Fruit fly (Drosophila melanogaster) whole organism, embryonic: ENCODE results near the gene CG4461.

Experiments used
- CG16779 ChIP-seq: fragments of 200-800 bp; sonication (Bioruptor generic); IDR thresholded peaks from 2 replicates; pipeline ENCODE4 v1.3.6; 2022; ENCODE audit warnings: missing biosample characterization, missing genetic modification characterization
- CG4820 ChIP-seq: fragments of 200-800 bp; sonication (Bioruptor generic); optimal IDR thresholded peaks from 3 replicates; lab custom pipeline; 2016; ENCODE audit warnings: missing biosample characterization, missing genetic modification characterization
- CG6854 ChIP-seq: fragments of 200-800 bp; sonication (Bioruptor generic); optimal IDR thresholded peaks from 3 replicates; lab custom pipeline; 2017; ENCODE audit warnings: missing biosample characterization, mild to moderate bottlenecking, missing genetic modification characterization
- Hr78 ChIP-seq, 2 experiments: fragments of 200-800 bp in 1 of 2; fragments of >200 bp in 1 of 2; sonication (Bioruptor generic) in 1 of 2; optimal IDR thresholded peaks; 2 replicates each; lab custom pipeline; 2017 to 2019; ENCODE audit warnings: missing biosample characterization in 2 of 2, missing genetic modification characterization in 2 of 2, mild to moderate bottlenecking in 1 of 2, moderate library complexity in 1 of 2
- bcd ChIP-seq: fragments of 200-800 bp; sonication (Bioruptor generic); optimal IDR thresholded peaks from 2 replicates; lab custom pipeline; 2017; ENCODE audit warnings: missing biosample characterization, mild to moderate bottlenecking, missing genetic modification characterization
- en ChIP-seq: fragments of 200-800 bp; sonication (Bioruptor generic); optimal IDR thresholded peaks from 2 replicates; lab custom pipeline; 2016; ENCODE audit warnings: missing biosample characterization, missing genetic modification characterization
- jigr1 ChIP-seq: fragments of 200-800 bp; sonication (Bioruptor generic); IDR thresholded peaks from 3 replicates; pipeline ENCODE4 v1.3.6; 2022; ENCODE audit warnings: missing biosample characterization, missing genetic modification characterization
- stwl ChIP-seq: fragments of 200-800 bp; sonication (Bioruptor generic); optimal IDR thresholded peaks from 3 replicates; lab custom pipeline; 2018; ENCODE audit warnings: missing biosample characterization, mild to moderate bottlenecking, missing genetic modification characterization, moderate library complexity

DNA sequence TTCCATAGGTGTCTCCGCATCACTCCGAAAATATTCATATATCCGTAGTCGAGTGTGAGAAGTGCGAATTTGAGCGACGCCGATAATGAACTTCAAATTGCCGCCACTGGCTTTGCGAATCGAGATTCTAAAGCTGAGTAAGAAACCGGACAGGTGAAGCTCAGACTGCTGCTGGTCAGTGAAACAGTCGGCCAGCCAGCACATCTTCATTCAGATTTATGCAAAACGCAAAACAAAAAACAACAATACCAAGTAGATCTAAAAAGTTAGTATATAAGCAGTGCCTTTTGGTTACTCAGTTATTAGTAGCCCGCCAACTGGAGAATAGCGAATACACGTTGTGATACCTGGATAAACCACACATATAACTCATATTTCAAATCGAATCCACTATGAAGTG, 29.3 kb downstream of the CG4461 start, which contains the start of gene Cpr67B:
- TF ChIP-seq Hr78 (GFP tag; optimal IDR thresholded peaks at IDR 0.05; lab: Kevin White, UChicago) = no peak
- TF ChIP-seq stwl (tag; lab: Kevin White, UChicago) = no peak
- TF ChIP-seq CG16779 (GFP tag; lab: Robert Waterston, UW) = no peak
- no peak for TF ChIP-seq CG6854 (GFP tag; lab: Kevin White, UChicago)
- TF ChIP-seq jigr1 = no peak
- TF ChIP-seq CG4820 (GFP tag; lab: Kevin White, UChicago) = no peak
- TF ChIP-seq bcd (GFP tag; lab: Kevin White, UChicago) = no peak
- TF ChIP-seq en (GFP tag; lab: Kevin White, UChicago) = no peak
